Fruit fly (Drosophila melanogaster) Kc167 (cell line): ENCODE results near the gene gish.

Experiments
- Myc ChIP-seq: fragments of >200 bp; optimal IDR thresholded peaks from 2 replicates; lab custom pipeline; 2017; ENCODE audit warnings: missing external identifiers
- Sin3A ChIP-seq: fragments of >200 bp; optimal IDR thresholded peaks from 2 replicates; lab custom pipeline; 2018; ENCODE audit warnings: missing external identifiers
- h ChIP-seq: fragments of >200 bp; optimal IDR thresholded peaks from 3 replicates; lab custom pipeline; 2018; ENCODE audit warnings: missing external identifiers
- psq ChIP-seq: fragments of >200 bp; optimal IDR thresholded peaks from 2 replicates; lab custom pipeline; 2017; ENCODE audit warnings: missing external identifiers
- ttk ChIP-seq: sonication (Bioruptor generic); optimal IDR thresholded peaks from 2 replicates; lab custom pipeline; 2017; ENCODE audit warnings: missing external identifiers

DNA sequence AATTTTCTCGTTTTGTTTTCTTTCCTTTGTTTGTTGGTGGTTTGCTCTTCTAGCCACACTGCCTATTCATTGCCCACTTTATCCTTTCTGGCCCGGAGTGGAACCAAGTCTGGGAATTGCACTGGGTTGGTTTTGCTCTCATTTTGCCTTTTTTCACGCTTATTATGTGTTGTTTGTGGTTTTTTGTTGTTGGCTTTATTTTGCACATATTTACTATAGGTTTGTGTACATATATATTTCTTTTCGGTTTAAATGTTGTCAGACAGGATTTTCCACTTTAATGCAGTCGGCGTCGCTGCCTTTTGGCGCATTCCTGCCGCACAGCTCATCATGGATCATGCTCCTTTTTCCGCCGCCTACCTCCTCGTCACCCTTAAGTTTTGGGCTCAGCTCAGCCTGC lies 62.1 kb downstream of the gish start:
- TF ChIP-seq psq (lab: Kevin White, UChicago) (no peak), Myc (no peak), Sin3A (lab: Kevin White, UChicago) (no peak), ttk (lab: Kevin White, UChicago) (no peak), h (no peak)
